Fruit fly (Drosophila melanogaster): ENCODE measurements around the gene rpk.
A peak's percentile ranks its signal among the peaks of the same experiment; 100 is the strongest.

Gene rpk

DNA sequence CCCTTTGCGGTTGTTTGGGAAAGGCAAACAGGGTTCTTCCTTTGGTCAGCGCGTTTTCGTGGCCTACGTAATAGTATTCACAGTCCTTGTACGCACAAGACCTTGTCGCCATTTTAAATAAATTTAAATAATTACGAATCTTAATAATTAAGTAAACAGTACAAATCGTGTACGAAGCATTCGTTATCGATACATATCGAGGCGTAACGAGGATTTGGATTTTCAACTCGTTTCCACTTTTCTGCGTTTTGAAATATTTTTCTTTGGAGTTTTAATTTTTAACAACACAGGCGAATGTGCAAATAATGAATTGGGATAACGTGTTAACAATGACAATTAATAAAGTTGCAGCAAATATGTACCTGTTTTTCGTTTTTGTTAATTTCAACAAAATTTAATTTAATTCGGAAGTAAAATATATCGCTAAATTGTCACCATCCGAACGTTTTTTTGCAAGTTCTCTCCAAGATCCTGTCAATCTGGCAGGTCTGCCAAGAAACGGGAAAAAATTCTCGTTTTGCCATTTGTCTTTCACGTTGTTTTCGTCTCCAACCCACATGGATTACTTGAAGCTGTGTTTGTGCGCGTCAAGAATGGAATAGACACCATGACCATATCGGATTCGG, at the start of gene rpk, which contains the start of gene Dlip2 (continued):
- TF ChIP-seq CG18011 (GFP tag; optimal IDR thresholded peaks at IDR 0.05) (no peak), pnt (GFP tag; optimal IDR thresholded peaks at IDR 0.05) (no peak), CG43689 (GFP tag; IDR thresholded peaks at IDR 0.05) (no peak), dpn (GFP tag; optimal IDR thresholded peaks at IDR 0.05) (no peak), CG10959 (GFP tag; IDR thresholded peaks at IDR 0.05) (no peak), CG9797 (GFP tag; optimal IDR thresholded peaks at IDR 0.05) (peak; percentile 25), amos (GFP tag; IDR thresholded peaks at IDR 0.05; ENCODE audit: partially characterized antibody) (peak; percentile 90), CG11085 (GFP tag; IDR thresholded peaks at IDR 0.05) (no peak), Six4 (GFP tag; optimal IDR thresholded peaks at IDR 0.05) (no peak), CG1832 (GFP tag; optimal IDR thresholded peaks at IDR 0.05) (no peak), pros (GFP tag; optimal IDR thresholded peaks at IDR 0.05) (no peak), CG3995 (GFP tag; optimal IDR thresholded peaks at IDR 0.05) (peak; percentile 12), sc (optimal IDR thresholded peaks at IDR 0.05) (no peak), sc (GFP tag; optimal IDR thresholded peaks at IDR 0.05) (no peak), B-H2 (GFP tag; optimal IDR thresholded peaks at IDR 0.05) (no peak), CG2875 (GFP tag; optimal IDR thresholded peaks at IDR 0.05) (no peak), Hr39 (optimal IDR thresholded peaks at IDR 0.05) (no peak), CG14710 (tag; optimal IDR thresholded peaks at IDR 0.05) (peak; percentile 42), Lhr (GFP tag; optimal IDR thresholded peaks at IDR 0.05) (no peak), cas (GFP tag; IDR thresholded peaks at IDR 0.05) (no peak), Hey (tag; optimal IDR thresholded peaks at IDR 0.05) (no peak), HHEX (GFP tag; optimal IDR thresholded peaks at IDR 0.05) (no peak), vnd (GFP tag; IDR thresholded peaks at IDR 0.05; ENCODE audit: partially characterized antibody) (peak; percentile 86), CG42726 (GFP tag; IDR thresholded peaks at IDR 0.05; ENCODE audit: partially characterized antibody) (peak; percentile 60; the same call in 1 of the 2 replicates), unc-4 (GFP tag; IDR thresholded peaks at IDR 0.05; ENCODE audit: partially characterized antibody) (peak; percentile 91), nerfin-2 (GFP tag; IDR thresholded peaks at IDR 0.05; ENCODE audit: partially characterized antibody) (peak; percentile 62; the same call in 1 of the 2 replicates), Myb (GFP tag; optimal IDR thresholded peaks at IDR 0.05) (peak; percentile 32), CG5245 (GFP tag; optimal IDR thresholded peaks at IDR 0.05) (no peak), Dip2 (GFP tag; IDR thresholded peaks at IDR 0.05) (no peak), CG2116 (GFP tag; optimal IDR thresholded peaks at IDR 0.05) (peak; percentile 66), CG4282 (GFP tag; optimal IDR thresholded peaks at IDR 0.05) (no peak), twi (tag; optimal IDR thresholded peaks at IDR 0.05) (no peak), CG6791 (GFP tag; IDR thresholded peaks at IDR 0.05; ENCODE audit: partially characterized antibody) (peak; percentile 89), CG6175 (GFP tag; IDR thresholded peaks at IDR 0.05) (no peak), CG14965 (GFP tag; optimal IDR thresholded peaks at IDR 0.05; ENCODE audit: borderline replicate concordance) (no peak), CG16863 (GFP tag; optimal IDR thresholded peaks at IDR 0.05) (no peak), CG7357 (GFP tag; IDR thresholded peaks at IDR 0.05) (peak; percentile 92), CG10366 (GFP tag; IDR thresholded peaks at IDR 0.05) (no peak), Deaf1 (tag; optimal IDR thresholded peaks at IDR 0.05) (peak; percentile 23), YL-1 (GFP tag; optimal IDR thresholded peaks at IDR 0.05) (peak; percentile 48), CG11398 (GFP tag; optimal IDR thresholded peaks at IDR 0.05) (no peak), CG11504 (tag; optimal IDR thresholded peaks at IDR 0.05) (no peak), CG12769 (tag; optimal IDR thresholded peaks at IDR 0.05) (no peak), dati (GFP tag; IDR thresholded peaks at IDR 0.05) (no peak), CG13624 (GFP tag; optimal IDR thresholded peaks at IDR 0.05) (no peak), Usf (GFP tag; optimal IDR thresholded peaks at IDR 0.05) (no peak)
